Worm (Caenorhabditis elegans) whole organism, L4 larva: ENCODE measurements around the gene atf-4.

Source experiments
- D1046.2 ChIP-seq: fragments of 200-800 bp; sonication (Bioruptor generic); IDR thresholded peaks from 2 replicates; pipeline ENCODE4 v1.3.6; 2022; ENCODE audit warnings: missing genetic modification characterization, missing compliant biosample characterization
- F10B5.3 ChIP-seq: sonication (generic microtip); optimal IDR thresholded peaks from 2 replicates; lab custom pipeline; 2016; ENCODE audit warnings: mild to moderate bottlenecking, missing genetic modification characterization, missing compliant biosample characterization
- F26F4.8 ChIP-seq: fragments of 200-800 bp; sonication (Bioruptor generic); conservative IDR thresholded peaks from 2 replicates; pipeline ENCODE4 v1.3.6; 2022; ENCODE audit warnings: missing genetic modification characterization, missing compliant biosample characterization
- F37D6.2 ChIP-seq: sonication (generic microtip); optimal IDR thresholded peaks from 2 replicates; lab custom pipeline; 2016; ENCODE audit warnings: mild to moderate bottlenecking, missing genetic modification characterization, missing compliant biosample characterization
- F49E8.2 ChIP-seq: sonication (generic microtip); optimal IDR thresholded peaks from 2 replicates; lab custom pipeline; 2016; ENCODE audit warnings: missing compliant biosample characterization, mild to moderate bottlenecking, missing genetic modification characterization, borderline replicate concordance
- T26A8.4 ChIP-seq: fragments of 200-800 bp; sonication (Bioruptor generic); IDR thresholded peaks from 2 replicates; pipeline ENCODE4 v1.3.6; 2022; ENCODE audit warnings: missing genetic modification characterization, missing compliant biosample characterization
- Y75B8A.6 ChIP-seq: fragments of 200-800 bp; sonication (Bioruptor generic); IDR thresholded peaks from 2 replicates; pipeline ENCODE4 v1.3.6; 2022; ENCODE audit warnings: missing genetic modification reagents, missing genetic modification characterization, missing compliant biosample characterization
- aha-1 ChIP-seq: fragments of 150-350 bp; peaks from one replicate; lab custom pipeline; 2014; ENCODE audit warnings: missing biosample characterization, missing genetic modification characterization
- arid-1 ChIP-seq: fragments of 200-800 bp; sonication (Bioruptor generic); conservative IDR thresholded peaks from 2 replicates; pipeline ENCODE4 v1.3.6; 2022; ENCODE audit warnings: missing genetic modification reagents, missing genetic modification characterization, missing compliant biosample characterization
- ceh-62 ChIP-seq: sonication (generic microtip); optimal IDR thresholded peaks from 2 replicates; lab custom pipeline; 2017; ENCODE audit warnings: missing biosample characterization, missing genetic modification characterization
- ceh-82 ChIP-seq: sonication (generic microtip); optimal IDR thresholded peaks from 2 replicates; lab custom pipeline; 2017; ENCODE audit warnings: missing biosample characterization, missing genetic modification characterization
- cey-2 ChIP-seq: sonication (generic microtip); optimal IDR thresholded peaks from 3 replicates; lab custom pipeline; 2017; ENCODE audit warnings: missing genetic modification characterization, mild to moderate bottlenecking, missing compliant biosample characterization, antibody characterized with exemption, borderline replicate concordance; ENCODE audit not compliant: insufficient read depth
- daf-19 ChIP-seq: fragments of 200-800 bp; sonication (Bioruptor generic); conservative IDR thresholded peaks from 2 replicates; pipeline ENCODE4 v1.3.6; 2022; ENCODE audit warnings: missing genetic modification characterization, missing compliant biosample characterization
- daf-8 ChIP-seq: fragments of 200-800 bp; sonication (Bioruptor generic); IDR thresholded peaks from 2 replicates; pipeline ENCODE4 v1.3.6; 2022; ENCODE audit warnings: missing genetic modification characterization, missing compliant biosample characterization
- dmd-6 ChIP-seq: fragments of 200-800 bp; sonication (Bioruptor generic); IDR thresholded peaks from 2 replicates; pipeline ENCODE4 v1.3.6; 2022; ENCODE audit warnings: missing genetic modification reagents, missing genetic modification characterization, missing compliant biosample characterization
- duxl-1 ChIP-seq: sonication (generic microtip); optimal IDR thresholded peaks from 2 replicates; lab custom pipeline; 2016; ENCODE audit warnings: mild to moderate bottlenecking, missing genetic modification characterization, moderate library complexity, missing compliant biosample characterization; ENCODE audit not compliant: poor library complexity
- dve-1 ChIP-seq: sonication (generic microtip); optimal IDR thresholded peaks from 2 replicates; lab custom pipeline; 2017; ENCODE audit warnings: antibody characterized with exemption, mild to moderate bottlenecking, missing genetic modification characterization, missing compliant biosample characterization; ENCODE audit not compliant: insufficient read depth
- egl-43 ChIP-seq: fragments of 200-800 bp; sonication (Bioruptor generic); IDR thresholded peaks from 2 replicates; pipeline ENCODE4 v1.3.6; 2022; ENCODE audit warnings: missing genetic modification reagents, missing genetic modification characterization, missing compliant biosample characterization
- fkh-10 ChIP-seq: fragments of 150-350 bp; optimal IDR thresholded peaks from 2 replicates; lab custom pipeline; 2014; ENCODE audit warnings: missing biosample characterization, missing genetic modification reagents, missing genetic modification characterization
- hif-1 ChIP-seq, 2 experiments: sonication (generic microtip); optimal IDR thresholded peaks; 2 replicates each; lab custom pipeline; 2016 to 2017; ENCODE audit warnings: missing compliant biosample characterization in 2 of 2, missing genetic modification characterization in 2 of 2, missing genetic modification reagents in 2 of 2, missing genotype in 2 of 2, mild to moderate bottlenecking in 1 of 2
- lim-7 ChIP-seq: fragments of 200-800 bp; sonication (Bioruptor generic); IDR thresholded peaks from 2 replicates; pipeline ENCODE4 v1.3.6; 2022; ENCODE audit warnings: missing genetic modification characterization, missing compliant biosample characterization
- lin-29 ChIP-seq: fragments of 200-800 bp; sonication (Bioruptor generic); IDR thresholded peaks from 2 replicates; pipeline ENCODE4 v1.3.6; 2022; ENCODE audit warnings: missing genetic modification reagents, missing genetic modification characterization, missing compliant biosample characterization
- lin-39 ChIP-seq: fragments of 150-350 bp; optimal IDR thresholded peaks from 2 replicates; lab custom pipeline; 2014; ENCODE audit warnings: missing biosample characterization, missing genetic modification reagents, missing genetic modification characterization
- mdt-29 ChIP-seq: fragments of 200-800 bp; sonication (Bioruptor generic); IDR thresholded peaks from 2 replicates; pipeline ENCODE4 v1.3.6; 2022; ENCODE audit warnings: missing genetic modification reagents, missing genetic modification characterization, missing compliant biosample characterization
- mep-1 ChIP-seq: fragments of 150-350 bp; sonication (generic microtip); optimal IDR thresholded peaks from 3 replicates; lab custom pipeline; 2014; ENCODE audit warnings: missing biosample characterization, missing genetic modification characterization
- nhr-10 ChIP-seq: fragments of 150-350 bp; optimal IDR thresholded peaks from 2 replicates; lab custom pipeline; 2014; ENCODE audit warnings: missing biosample characterization, missing genetic modification characterization
- nhr-111 ChIP-seq: fragments of 200-800 bp; sonication (Bioruptor generic); optimal IDR thresholded peaks from 2 replicates; lab custom pipeline; 2018; ENCODE audit warnings: mild to moderate bottlenecking, missing genetic modification characterization, missing compliant biosample characterization
- nhr-237 ChIP-seq: sonication (generic microtip); optimal IDR thresholded peaks from 2 replicates; lab custom pipeline; 2017; ENCODE audit warnings: missing biosample characterization, missing genetic modification characterization
- nhr-48 ChIP-seq: sonication (generic microtip); optimal IDR thresholded peaks from 2 replicates; lab custom pipeline; 2016; ENCODE audit warnings: mild to moderate bottlenecking, missing genetic modification characterization, missing compliant biosample characterization
- nhr-77 ChIP-seq: fragments of 150-350 bp; optimal IDR thresholded peaks from 2 replicates; lab custom pipeline; 2014; ENCODE audit warnings: missing biosample characterization, missing genetic modification characterization
- pha-4 ChIP-seq, 2 experiments: fragments of 150-350 bp in 1 of 2; fragments of 200-800 bp in 1 of 2; sonication (Bioruptor generic) in 1 of 2; IDR thresholded peaks in 1 of 2; optimal IDR thresholded peaks in 1 of 2; 2 replicates each; pipeline versions ENCODE4 v1.3.6 to Lab custom; 2014 to 2022; ENCODE audit warnings: missing genetic modification characterization in 2 of 2, missing genetic modification reagents in 2 of 2, missing biosample characterization in 1 of 2, missing compliant biosample characterization in 1 of 2
- pqm-1 ChIP-seq: sonication (generic microtip); optimal IDR thresholded peaks from 2 replicates; lab custom pipeline; 2017; ENCODE audit warnings: missing biosample characterization, missing genetic modification characterization
- saeg-2 ChIP-seq: fragments of 200-800 bp; sonication (Bioruptor generic); IDR thresholded peaks from 2 replicates; pipeline ENCODE4 v1.3.6; 2022; ENCODE audit warnings: missing genetic modification reagents, missing genetic modification characterization, missing compliant biosample characterization
- sdz-12 ChIP-seq: fragments of 200-800 bp; sonication (Bioruptor generic); optimal IDR thresholded peaks from 2 replicates; lab custom pipeline; 2018; ENCODE audit warnings: mild to moderate bottlenecking, missing genetic modification characterization, missing compliant biosample characterization
- skn-1 ChIP-seq: fragments of 150-350 bp; optimal IDR thresholded peaks from 2 replicates; lab custom pipeline; 2014; ENCODE audit warnings: missing biosample characterization, missing genetic modification characterization
- snpc-4 ChIP-seq: fragments of 150-350 bp; optimal IDR thresholded peaks from 2 replicates; lab custom pipeline; 2014; ENCODE audit warnings: missing biosample characterization, missing genetic modification characterization
- tag-97 ChIP-seq: fragments of 200-800 bp; sonication (Bioruptor generic); IDR thresholded peaks from 2 replicates; pipeline ENCODE4 v1.3.6; 2022; ENCODE audit warnings: missing genetic modification characterization, missing compliant biosample characterization
- tra-1 ChIP-seq: fragments of 200-800 bp; sonication (Bioruptor generic); IDR thresholded peaks from 2 replicates; pipeline ENCODE4 v1.3.6; 2022; ENCODE audit warnings: missing genetic modification reagents, missing genetic modification characterization, missing compliant biosample characterization
- unc-130 ChIP-seq: sonication (generic microtip); optimal IDR thresholded peaks from 2 replicates; lab custom pipeline; 2016; ENCODE audit warnings: missing genetic modification reagents, missing genetic modification characterization, missing compliant biosample characterization
- unc-62 ChIP-seq, 3 experiments: fragments of 150-350 bp in 1 of 3; sonication (generic microtip); optimal IDR thresholded peaks in 2 of 3; peaks in 1 of 3; 1 replicate in 1 of 3; 2 replicates in 2 of 3; lab custom pipeline; 2014 to 2017; ENCODE audit warnings: missing biosample characterization in 3 of 3, missing genetic modification characterization in 3 of 3, missing genetic modification reagents in 3 of 3, missing genotype in 1 of 3
- zfp-3 ChIP-seq: fragments of 200-800 bp; sonication (Bioruptor generic); conservative IDR thresholded peaks from 2 replicates; pipeline ENCODE4 v1.3.6; 2022; ENCODE audit warnings: missing genetic modification reagents, missing genetic modification characterization, missing compliant biosample characterization
- ztf-11 ChIP-seq: fragments of 150-350 bp; optimal IDR thresholded peaks from 2 replicates; lab custom pipeline; 2014; ENCODE audit warnings: missing biosample characterization, missing genetic modification characterization

Gene atf-4

ce11 chrX:14794170-14794569 is 16.4 kb downstream of the atf-4 start:
- TF ChIP-seq duxl-1 (tag; lab: Kevin White, UChicago) (no peak), unc-62 (GFP tag; optimal IDR thresholded peaks at IDR 0.05 in 1 of 2; lab: Kevin White, UChicago) (peak in 1 of 2 experiments; percentile 36), unc-62 (tag; optimal IDR thresholded peaks at IDR 0.05; lab: Kevin White, UChicago) (no peak), aha-1 (tag; lab: Kevin White, UChicago) (peak; percentile 95), ceh-82 (no peak), daf-8 (GFP tag; lab: Robert Waterston, UW) (no peak)

ce11 chrX:14793198-14793747 is 17.3 kb downstream of the atf-4 start, which contains the start of gene sprr-2:
TSS of gene sprr-2 (plus strand) at chrX:14793445.
- TF ChIP-seq nhr-48 (tag; lab: Kevin White, UChicago) = peak; percentile 42
- no peak for TF ChIP-seq arid-1
- TF ChIP-seq tra-1 = 0 out of 2 replicates have a peak, but pooled peaks have one; percentile 30
- peak; percentile 38 for TF ChIP-seq aha-1 (tag; lab: Kevin White, UChicago)
- TF ChIP-seq pha-4 (GFP tag; IDR thresholded peaks at IDR 0.05; lab: Robert Waterston, UW) = no peak
- TF ChIP-seq pha-4 (tag; optimal IDR thresholded peaks at IDR 0.05; lab: Kevin White, UChicago) = no peak
- TF ChIP-seq dve-1 (tag; lab: Kevin White, UChicago) = no peak
- 0 out of 2 replicates have a peak, but pooled peaks have one; percentile 12 for TF ChIP-seq saeg-2 (GFP tag; lab: Robert Waterston, UW)
- 0 out of 2 replicates have a peak, but pooled peaks have one; percentile 9 for TF ChIP-seq lin-29
- 0 out of 2 replicates have a peak, but pooled peaks have one; percentile 36 for TF ChIP-seq lim-7 (GFP tag; lab: Robert Waterston, UW)

ce11 chrX:14792315-14793197 is 18.1 kb downstream of the atf-4 start:
- TF ChIP-seq lin-39 (tag; lab: Kevin White, UChicago) (no peak), T26A8.4 (GFP tag; lab: Robert Waterston, UW) (no peak), sdz-12 (GFP tag; lab: Kevin White, UChicago) (no peak), F10B5.3 (tag; lab: Kevin White, UChicago) (no peak), mep-1 (tag; lab: Kevin White, UChicago) (peak; percentile 7), zfp-3 (peak; percentile 75; the same call in 1 of the 2 replicates), ztf-11 (tag; lab: Kevin White, UChicago) (no peak), egl-43 (GFP tag; lab: Robert Waterston, UW) (no peak), hif-1 (tag; optimal IDR thresholded peaks at IDR 0.05; lab: Kevin White, UChicago) (no peak), lin-29 (no peak), pqm-1 (tag; lab: Kevin White, UChicago) (no peak), nhr-237 (tag; lab: Kevin White, UChicago) (no peak), tag-97 (no peak), dmd-6 (GFP tag; lab: Robert Waterston, UW) (peak; percentile 10; the same call in 1 of the 2 replicates), Y75B8A.6 (GFP tag; lab: Robert Waterston, UW) (no peak), nhr-77 (tag; lab: Kevin White, UChicago) (peak; percentile 75), F49E8.2 (no peak), F26F4.8 (GFP tag; lab: Robert Waterston, UW) (no peak), dve-1 (tag; lab: Kevin White, UChicago) (no peak), lim-7 (GFP tag; lab: Robert Waterston, UW) (no peak), tra-1 (no peak), D1046.2 (0 out of 2 replicates have a peak, but pooled peaks have one; percentile 65), snpc-4 (no peak), unc-62 (GFP tag; optimal IDR thresholded peaks at IDR 0.05 in 1 of 2; lab: Kevin White, UChicago) (peak in 1 of 2 experiments; percentile 76), unc-62 (tag; optimal IDR thresholded peaks at IDR 0.05; lab: Kevin White, UChicago) (no peak), skn-1 (tag; lab: Kevin White, UChicago) (no peak), fkh-10 (GFP tag; lab: Kevin White, UChicago) (no peak), unc-130 (GFP tag; lab: Kevin White, UChicago) (no peak), mdt-29 (GFP tag; lab: Robert Waterston, UW) (no peak), cey-2 (tag; lab: Kevin White, UChicago) (no peak), F37D6.2 (tag; lab: Kevin White, UChicago) (no peak), ceh-62 (tag; lab: Kevin White, UChicago) (no peak), nhr-10 (tag; lab: Kevin White, UChicago) (no peak), nhr-111 (GFP tag; lab: Kevin White, UChicago) (no peak), daf-19 (GFP tag; lab: Robert Waterston, UW) (no peak)
